Worm (Caenorhabditis elegans) whole organism, L3 larva: ENCODE data around the gene srh-251.

Experiments used
- elt-2 ChIP-seq: sonication (generic microtip); optimal IDR thresholded peaks from 2 replicates; lab custom pipeline; 2016; ENCODE audit warnings: missing genetic modification reagents, mild to moderate bottlenecking, missing genetic modification characterization, missing compliant biosample characterization
- fkh-10 ChIP-seq: sonication (generic microtip); optimal IDR thresholded peaks from 2 replicates; lab custom pipeline; 2017; ENCODE audit warnings: missing biosample characterization, missing genetic modification reagents, missing genetic modification characterization
- fos-1 ChIP-seq: fragments of 150-350 bp; optimal IDR thresholded peaks from 2 replicates; lab custom pipeline; 2014; ENCODE audit warnings: missing biosample characterization, missing genetic modification characterization
- jun-1 ChIP-seq: fragments of 150-350 bp; optimal IDR thresholded peaks from 2 replicates; lab custom pipeline; 2014; ENCODE audit warnings: missing biosample characterization, missing genetic modification reagents, missing genetic modification characterization
- lin-15B ChIP-seq: fragments of 150-350 bp; optimal IDR thresholded peaks from 2 replicates; lab custom pipeline; 2014; ENCODE audit warnings: missing biosample characterization, missing genetic modification characterization
- lsy-12 ChIP-seq: sonication (generic microtip); optimal IDR thresholded peaks from 2 replicates; lab custom pipeline; 2016; ENCODE audit warnings: mild to moderate bottlenecking, missing genetic modification characterization, missing compliant biosample characterization
- nhr-12 ChIP-seq: fragments of 150-350 bp; optimal IDR thresholded peaks from 2 replicates; lab custom pipeline; 2014; ENCODE audit warnings: missing biosample characterization, missing genetic modification characterization
- nhr-237 ChIP-seq: fragments of 150-350 bp; optimal IDR thresholded peaks from 2 replicates; lab custom pipeline; 2014; ENCODE audit warnings: missing biosample characterization, missing genetic modification characterization
- nhr-76 ChIP-seq: fragments of 150-350 bp; sonication (generic microtip); optimal IDR thresholded peaks from 5 replicates; lab custom pipeline; 2014; ENCODE audit warnings: missing biosample characterization, missing genetic modification characterization
- pqm-1 ChIP-seq: fragments of 150-350 bp; optimal IDR thresholded peaks from 2 replicates; lab custom pipeline; 2017; ENCODE audit warnings: missing biosample characterization, missing genetic modification characterization, inconsistent platforms
- unc-39 ChIP-seq: sonication (generic microtip); optimal IDR thresholded peaks from 4 replicates; lab custom pipeline; 2017; ENCODE audit warnings: missing biosample characterization, missing genetic modification characterization

DNA sequence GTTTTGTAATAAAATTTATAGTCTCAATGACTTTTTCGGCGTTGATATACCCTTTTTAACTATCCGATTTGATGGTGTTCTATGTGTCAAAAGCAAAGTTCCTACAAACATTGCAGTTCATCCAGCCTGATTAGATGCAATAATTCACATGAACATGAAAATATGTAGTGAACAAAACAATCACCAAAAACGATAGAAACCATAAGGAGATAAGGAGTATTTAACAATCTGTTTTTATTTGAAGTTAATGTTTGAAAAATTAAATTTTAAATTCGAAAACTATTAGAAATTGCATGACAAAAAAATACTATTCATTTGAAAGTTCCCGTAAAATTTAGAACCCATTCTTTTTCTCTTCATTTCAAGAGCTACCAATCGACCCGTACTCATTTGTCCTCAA is 47.2 kb upstream of the srh-251 start, which contains the start of gene fbxa-209:
- TF ChIP-seq fkh-10 (GFP tag; lab: Kevin White, UChicago), result no peak
- TF ChIP-seq nhr-237, result no peak
- TF ChIP-seq nhr-12 (tag; lab: Kevin White, UChicago), result no peak
- TF ChIP-seq jun-1 (tag; lab: Kevin White, UChicago), result no peak
- TF ChIP-seq lsy-12 (tag; lab: Kevin White, UChicago), result no peak
- no peak for TF ChIP-seq pqm-1 (tag; lab: Kevin White, UChicago)
- TF ChIP-seq fos-1 (tag; lab: Kevin White, UChicago), result no peak
- TF ChIP-seq elt-2, result no peak
- TF ChIP-seq lin-15B, result no peak
- no peak for TF ChIP-seq unc-39 (tag; lab: Kevin White, UChicago)
- no peak for TF ChIP-seq nhr-76 (tag; lab: Kevin White, UChicago)
